Fruit fly (Drosophila melanogaster): ENCODE measurements around the gene brm.

DNA sequence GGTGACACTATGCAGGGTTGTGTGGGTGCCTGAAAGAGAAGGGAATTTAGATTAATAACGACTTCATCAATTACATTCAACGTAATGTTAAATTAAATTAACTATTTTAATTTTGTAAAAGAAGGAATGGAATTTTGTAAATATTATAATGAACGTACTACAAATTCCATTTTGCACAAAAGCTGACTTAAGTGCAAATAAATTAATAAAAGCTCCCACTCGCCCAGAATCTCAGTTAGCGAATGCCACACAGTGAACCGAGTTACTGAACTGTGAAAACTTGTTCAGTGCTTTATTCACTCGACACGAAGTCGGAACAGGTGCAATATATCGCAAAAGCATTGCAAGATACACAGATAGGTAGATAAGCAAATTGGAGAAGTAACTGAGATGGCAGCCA lies 7.6 kb downstream of the brm start, which contains the start of gene CG17026:
- TF ChIP-seq psq (GFP tag; optimal IDR thresholded peaks at IDR 0.05) = no peak
- no peak for TF ChIP-seq fru (GFP tag; optimal IDR thresholded peaks at IDR 0.05)
- no peak for TF ChIP-seq Hr78 (GFP tag; optimal IDR thresholded peaks at IDR 0.05)
- no peak for TF ChIP-seq Abd-B (GFP tag; optimal IDR thresholded peaks at IDR 0.05)
- no peak for TF ChIP-seq Myc (optimal IDR thresholded peaks at IDR 0.05)
- no peak for TF ChIP-seq sage (GFP tag; optimal IDR thresholded peaks at IDR 0.05)
